Worm (Caenorhabditis elegans) whole organism, mixed stage, embryonic: ENCODE measurements around the gene him-18.

Source experiments
- cnd-1 ChIP-seq: fragments of 200-800 bp; sonication (Bioruptor generic); optimal IDR thresholded peaks from 2 replicates; lab custom pipeline; 2018; ENCODE audit warnings: mild to moderate bottlenecking, missing genetic modification characterization, missing compliant biosample characterization
- elt-3 ChIP-seq: fragments of 150-350 bp; optimal IDR thresholded peaks from 2 replicates; lab custom pipeline; 2014; ENCODE audit warnings: missing biosample characterization, missing genetic modification characterization
- lin-13 ChIP-seq: fragments of 150-350 bp; optimal IDR thresholded peaks from 2 replicates; lab custom pipeline; 2014; ENCODE audit warnings: missing biosample characterization, missing genetic modification characterization
- lsy-2 ChIP-seq: fragments of 150-350 bp; optimal IDR thresholded peaks from 2 replicates; lab custom pipeline; 2014; ENCODE audit warnings: missing biosample characterization, missing genetic modification characterization
- mab-5 ChIP-seq: fragments of 150-350 bp; optimal IDR thresholded peaks from 2 replicates; lab custom pipeline; 2014; ENCODE audit warnings: missing biosample characterization, missing genetic modification characterization
- mep-1 ChIP-seq: fragments of 150-350 bp; optimal IDR thresholded peaks from 2 replicates; lab custom pipeline; 2017; ENCODE audit warnings: missing biosample characterization, missing genetic modification reagents, missing genetic modification characterization, inconsistent platforms
- nhr-12 ChIP-seq: fragments of 150-350 bp; optimal IDR thresholded peaks from 2 replicates; lab custom pipeline; 2014; ENCODE audit warnings: missing biosample characterization, missing genetic modification characterization
- nhr-28 ChIP-seq: fragments of 150-350 bp; optimal IDR thresholded peaks from 2 replicates; lab custom pipeline; 2014; ENCODE audit warnings: missing biosample characterization, missing genetic modification characterization
- pha-4 ChIP-seq: fragments of 150-350 bp; optimal IDR thresholded peaks from 2 replicates; lab custom pipeline; 2018; ENCODE audit warnings: missing biosample characterization, missing genetic modification reagents, missing genetic modification characterization
- sem-2 ChIP-seq: fragments of 200-800 bp; sonication (Bioruptor generic); optimal IDR thresholded peaks from 2 replicates; lab custom pipeline; 2018; ENCODE audit warnings: mild to moderate bottlenecking, missing genetic modification characterization, missing compliant biosample characterization
- snpc-4 ChIP-seq: fragments of 150-350 bp; optimal IDR thresholded peaks from 2 replicates; lab custom pipeline; 2014; ENCODE audit warnings: missing biosample characterization, missing genetic modification characterization
- tbx-8 ChIP-seq: fragments of 200-800 bp; sonication (Bioruptor generic); optimal IDR thresholded peaks from 2 replicates; lab custom pipeline; 2018; ENCODE audit warnings: mild to moderate bottlenecking, missing genetic modification characterization, moderate library complexity, missing compliant biosample characterization
- unc-62 ChIP-seq: fragments of 150-350 bp; optimal IDR thresholded peaks from 2 replicates; lab custom pipeline; 2014; ENCODE audit warnings: missing biosample characterization, missing genetic modification reagents, missing genetic modification characterization

- TF ChIP-seq unc-62 (GFP tag; lab: Kevin White, UChicago), result no peak
- TF ChIP-seq pha-4, result no peak
- no peak for TF ChIP-seq tbx-8 (GFP tag; lab: Kevin White, UChicago)
- peak; percentile 55 for TF ChIP-seq lsy-2 (tag; lab: Kevin White, UChicago)
- peak; percentile 74 for TF ChIP-seq mep-1 (tag; lab: Kevin White, UChicago)
- no peak for TF ChIP-seq elt-3 (tag; lab: Kevin White, UChicago)
- no peak for TF ChIP-seq nhr-28 (tag; lab: Kevin White, UChicago)
- TF ChIP-seq cnd-1 (tag; lab: Kevin White, UChicago), result no peak
- no peak for TF ChIP-seq snpc-4 (tag; lab: Kevin White, UChicago)
- TF ChIP-seq nhr-12 (tag; lab: Kevin White, UChicago), result no peak
- TF ChIP-seq lin-13, result no peak
- TF ChIP-seq sem-2 (GFP tag; lab: Kevin White, UChicago), result no peak
- TF ChIP-seq mab-5 (tag; lab: Kevin White, UChicago), result no peak
Observed at ce11 chrIII:4693281-4693680, 21.7 kb downstream of the him-18 start, which contains the start of gene nifk-1.
